Worm (Caenorhabditis elegans) whole organism, midembryonic: ENCODE data around the gene F49E8.7.
A peak's percentile ranks its signal among the peaks of the same experiment; 100 is the strongest.

Source experiments
- T22C8.4 ChIP-seq: fragments of 200-800 bp; sonication (Bioruptor generic); IDR thresholded peaks from 2 replicates; pipeline ENCODE4 v1.3.6; 2022; ENCODE audit warnings: missing genetic modification characterization, missing compliant biosample characterization
- cog-1 ChIP-seq: sonication (generic microtip); optimal IDR thresholded peaks from 2 replicates; lab custom pipeline; 2016; ENCODE audit warnings: missing genetic modification characterization, missing compliant biosample characterization
- flt-1 ChIP-seq: fragments of 200-800 bp; sonication (Bioruptor generic); IDR thresholded peaks from 2 replicates; pipeline ENCODE4 v1.3.6; 2022; ENCODE audit warnings: missing genetic modification characterization, missing compliant biosample characterization
- klf-2 ChIP-seq: fragments of 200-800 bp; sonication (Bioruptor generic); conservative IDR thresholded peaks from 2 replicates; pipeline ENCODE4 v1.3.6; 2022; ENCODE audit warnings: missing genetic modification reagents, missing genetic modification characterization, missing compliant biosample characterization
- med-1 ChIP-seq: sonication (generic microtip); optimal IDR thresholded peaks from 2 replicates; lab custom pipeline; 2017; ENCODE audit warnings: missing genetic modification characterization, mild to moderate bottlenecking, missing compliant biosample characterization, antibody characterized with exemption, missing genetic modification reagents; ENCODE audit not compliant: insufficient read depth
- ref-1 ChIP-seq: fragments of 200-800 bp; sonication (Bioruptor generic); conservative IDR thresholded peaks from 2 replicates; pipeline ENCODE4 v1.3.6; 2022; ENCODE audit warnings: missing genetic modification reagents, missing genetic modification characterization, missing compliant biosample characterization
- tab-1 ChIP-seq: fragments of 200-800 bp; sonication (Bioruptor generic); IDR thresholded peaks from 2 replicates; pipeline ENCODE4 v1.3.6; 2022; ENCODE audit warnings: missing genetic modification characterization, missing compliant biosample characterization
- ztf-23 ChIP-seq: fragments of 200-800 bp; sonication (Bioruptor generic); IDR thresholded peaks from 2 replicates; pipeline ENCODE4 v1.3.6; 2022; ENCODE audit warnings: missing genetic modification reagents, missing genetic modification characterization, missing compliant biosample characterization
- ztf-29 ChIP-seq: fragments of 200-800 bp; sonication (Bioruptor generic); IDR thresholded peaks from 2 replicates; pipeline ENCODE4 v1.3.6; 2022; ENCODE audit warnings: missing genetic modification reagents, missing genetic modification characterization, missing compliant biosample characterization

Gene F49E8.7

DNA sequence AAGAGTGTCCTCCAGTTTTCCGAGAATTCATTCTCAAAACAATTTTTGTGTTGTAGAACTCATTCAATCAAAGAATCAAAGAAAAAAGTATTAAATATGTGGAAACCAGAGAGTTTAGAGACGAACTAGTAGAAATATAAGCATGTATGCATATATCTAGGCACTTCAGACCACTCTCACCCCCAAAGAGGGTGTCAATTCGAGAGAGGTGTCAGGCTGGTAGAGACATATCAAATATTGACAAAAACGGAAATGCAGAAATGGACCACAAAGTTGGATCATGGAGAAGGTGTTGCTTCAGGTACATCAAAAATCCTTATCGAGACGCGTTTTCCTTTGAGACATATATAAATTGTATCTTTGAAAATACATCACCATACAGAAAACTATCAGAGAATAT lies 32.4 kb downstream of the F49E8.7 start:
- no peak for TF ChIP-seq T22C8.4 (GFP tag; lab: Robert Waterston, UW)
- no peak for TF ChIP-seq klf-2
- no peak for TF ChIP-seq med-1
- no peak for TF ChIP-seq ref-1 (GFP tag; lab: Robert Waterston, UW)
- TF ChIP-seq ztf-29 = no peak
- TF ChIP-seq tab-1 (GFP tag; lab: Robert Waterston, UW) = no peak
- no peak for TF ChIP-seq cog-1
- no peak for TF ChIP-seq ztf-23 (GFP tag; lab: Robert Waterston, UW)
- TF ChIP-seq flt-1 (GFP tag; lab: Robert Waterston, UW) = no peak

DNA sequence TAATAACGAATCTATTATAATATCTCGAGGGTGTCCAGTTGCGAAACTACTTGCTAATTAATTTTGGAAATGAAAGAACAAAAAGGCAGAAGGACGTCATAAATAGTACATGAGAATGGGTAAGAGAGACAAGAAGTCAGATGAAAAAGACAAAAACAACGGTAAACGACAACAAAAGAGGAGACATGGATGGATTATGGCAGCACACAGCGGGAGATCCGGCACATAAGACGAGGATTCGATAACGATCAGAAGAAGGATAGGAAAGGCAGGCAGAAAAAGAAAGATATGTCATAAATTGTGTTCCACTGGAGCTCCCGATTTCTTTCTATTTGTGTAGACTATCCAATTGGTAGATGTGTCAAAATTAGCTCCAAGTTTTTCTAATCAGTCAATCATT lies 34.6 kb downstream of the F49E8.7 start:
- no peak for TF ChIP-seq cog-1
- no peak for TF ChIP-seq flt-1 (GFP tag; lab: Robert Waterston, UW)
- TF ChIP-seq med-1 = no peak
- TF ChIP-seq ztf-29 = no peak
- no peak for TF ChIP-seq ztf-23 (GFP tag; lab: Robert Waterston, UW)
- no peak for TF ChIP-seq tab-1 (GFP tag; lab: Robert Waterston, UW)

ce11 chrIV:7520841-7521240 lies 35.3 kb downstream of the F49E8.7 start:
- TF ChIP-seq ztf-23 (GFP tag; lab: Robert Waterston, UW) (no peak), ztf-29 (no peak), flt-1 (GFP tag; lab: Robert Waterston, UW) (no peak), T22C8.4 (GFP tag; lab: Robert Waterston, UW) (no peak), med-1 (no peak), cog-1 (no peak), tab-1 (GFP tag; lab: Robert Waterston, UW) (no peak), ref-1 (GFP tag; lab: Robert Waterston, UW) (no peak)

- TF ChIP-seq ztf-29 = no peak
- TF ChIP-seq med-1 = no peak
- no peak for TF ChIP-seq klf-2
- no peak for TF ChIP-seq T22C8.4 (GFP tag; lab: Robert Waterston, UW)
- no peak for TF ChIP-seq ref-1 (GFP tag; lab: Robert Waterston, UW)
- no peak for TF ChIP-seq tab-1 (GFP tag; lab: Robert Waterston, UW)
- TF ChIP-seq flt-1 (GFP tag; lab: Robert Waterston, UW) = no peak
- no peak for TF ChIP-seq cog-1
- TF ChIP-seq ztf-23 (GFP tag; lab: Robert Waterston, UW) = no peak
These were observed 35.9 kb downstream of the F49E8.7 start for ce11 chrIV:7520258-7520657.

- no peak for TF ChIP-seq ztf-23 (GFP tag; lab: Robert Waterston, UW)
- no peak for TF ChIP-seq klf-2
- no peak for TF ChIP-seq tab-1 (GFP tag; lab: Robert Waterston, UW)
- no peak for TF ChIP-seq flt-1 (GFP tag; lab: Robert Waterston, UW)
- no peak for TF ChIP-seq cog-1
- no peak for TF ChIP-seq T22C8.4 (GFP tag; lab: Robert Waterston, UW)
- TF ChIP-seq med-1 = no peak
- no peak for TF ChIP-seq ref-1 (GFP tag; lab: Robert Waterston, UW)
- TF ChIP-seq ztf-29 = no peak
These were observed 40.0 kb downstream of the F49E8.7 start, which contains the start of the genes R05G6.9 and R05G6.3 for ce11 chrIV:7516167-7516566. Gene R05G6.9, minus strand, starts transcription at chrIV:7516267. Gene R05G6.3, plus strand, starts transcription at chrIV:7516552.

- TF ChIP-seq klf-2 = no peak
These were observed 43.4 kb downstream of the F49E8.7 start, which contains the start of the genes plc-4 and R05G6.4 for ce11 chrIV:7512617-7513233. Gene plc-4, minus strand, starts transcription at chrIV:7512667. Gene R05G6.4, plus strand, starts transcription at chrIV:7513233.

- TF ChIP-seq tab-1 (GFP tag; lab: Robert Waterston, UW) (no peak), ztf-23 (GFP tag; lab: Robert Waterston, UW) (no peak), klf-2 (no peak), med-1 (no peak)
These were observed 45.3 kb downstream of the F49E8.7 start for ce11 chrIV:7510829-7511228.

ce11 chrIV:7508850-7509249 lies 47.3 kb downstream of the F49E8.7 start:
- no peak for TF ChIP-seq T22C8.4 (GFP tag; lab: Robert Waterston, UW)

DNA sequence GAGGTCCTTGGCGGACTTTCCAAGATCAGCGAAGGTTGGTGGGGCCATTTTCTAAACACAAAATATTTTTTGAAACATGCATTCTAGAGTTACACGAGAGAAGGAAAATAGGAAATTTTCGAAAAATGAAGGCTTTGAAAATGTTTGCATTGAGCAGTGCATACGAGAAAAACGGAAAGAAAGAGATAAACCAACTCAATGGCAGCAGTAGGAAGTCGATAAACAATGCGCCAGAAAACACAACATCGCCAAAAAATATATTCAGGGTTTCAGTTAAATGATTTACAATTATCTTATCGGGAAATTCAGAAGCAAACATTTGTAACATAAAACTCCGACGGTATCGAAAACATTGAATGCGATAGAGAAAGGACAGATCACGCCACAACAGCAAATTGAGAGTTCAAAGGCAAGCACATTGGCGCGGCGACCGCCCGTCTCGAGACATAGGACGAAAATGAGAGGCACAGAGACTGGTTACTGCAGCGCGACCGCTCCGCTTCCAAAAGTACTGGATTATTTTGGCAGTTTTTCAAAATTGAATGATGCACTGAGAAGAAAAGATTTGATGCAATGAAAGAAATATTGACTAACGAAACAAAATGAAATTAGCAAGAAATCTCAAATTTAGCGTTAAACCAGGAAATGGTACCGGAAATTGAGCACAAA lies 48.2 kb downstream of the F49E8.7 start, which contains the start of the genes vdac-1 and R05G6.5:
TSS of gene vdac-1 (minus strand) at position 51 of the 669 bp plus-strand sequence.
TSS of gene R05G6.5 (plus strand) at position 527 of the 669 bp plus-strand sequence.
- TF ChIP-seq ztf-29 (no peak), flt-1 (GFP tag; lab: Robert Waterston, UW) (0 out of 2 replicates have a peak, but pooled peaks have one; percentile 54)

DNA sequence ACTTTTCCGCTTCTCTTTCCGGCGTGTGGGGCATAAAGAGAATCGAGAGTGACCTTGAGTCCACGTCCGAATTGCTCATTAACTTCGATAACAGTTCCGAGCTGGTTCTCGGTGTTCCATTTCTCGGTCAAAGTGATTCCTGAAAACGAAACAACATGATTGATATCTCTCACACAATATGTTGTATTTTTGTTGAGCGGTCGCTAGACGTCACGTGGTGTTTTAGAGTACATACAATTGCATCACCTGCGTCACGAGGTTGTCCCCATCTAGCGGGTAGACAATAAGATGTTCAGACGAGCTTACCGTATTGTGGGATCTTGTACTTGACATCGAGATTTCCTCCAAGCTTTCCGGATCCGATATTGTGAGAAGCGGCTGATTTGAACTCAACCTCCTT lies 48.9 kb downstream of the F49E8.7 start:
- TF ChIP-seq flt-1 (GFP tag; lab: Robert Waterston, UW) = no peak

DNA sequence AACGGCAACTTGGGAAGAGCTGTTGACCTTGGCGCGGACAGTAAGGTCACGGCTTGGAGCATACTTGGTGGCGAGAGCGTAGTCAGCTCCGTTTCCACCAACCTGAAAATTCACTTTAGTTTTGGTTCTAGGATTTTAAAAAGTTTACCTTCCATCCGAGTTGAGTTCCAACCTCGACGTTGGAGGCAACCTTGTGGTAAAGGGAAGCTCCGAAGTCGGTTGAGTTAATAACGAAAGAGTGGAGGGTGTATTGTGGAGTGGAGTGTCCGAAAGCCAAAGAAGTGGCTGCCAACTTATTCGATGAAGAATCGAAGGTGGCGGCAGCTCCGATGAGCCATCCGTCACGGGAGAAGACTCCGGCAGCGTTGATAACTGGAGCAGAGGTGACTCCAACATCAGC lies 49.5 kb downstream of the F49E8.7 start:
- TF ChIP-seq tab-1 (GFP tag; lab: Robert Waterston, UW) (no peak), ztf-29 (no peak), ref-1 (GFP tag; lab: Robert Waterston, UW) (no peak), T22C8.4 (GFP tag; lab: Robert Waterston, UW) (no peak), ztf-23 (GFP tag; lab: Robert Waterston, UW) (no peak), cog-1 (no peak), klf-2 (no peak)
